Worm (Caenorhabditis elegans) whole organism, L1 larva: ENCODE results near the gene F10E9.10.

Experiments used
- aha-1 ChIP-seq: fragments of 150-350 bp; optimal IDR thresholded peaks from 2 replicates; lab custom pipeline; 2014; ENCODE audit warnings: missing biosample characterization, missing genetic modification characterization
- alr-1 ChIP-seq: fragments of 200-800 bp; sonication (Bioruptor generic); optimal IDR thresholded peaks from 2 replicates; lab custom pipeline; 2018; ENCODE audit warnings: borderline replicate concordance, mild to moderate bottlenecking, missing genetic modification characterization, missing compliant biosample characterization
- ama-1 ChIP-seq: fragments of 150-350 bp; optimal IDR thresholded peaks from 2 replicates; lab custom pipeline; 2014
- blmp-1 ChIP-seq: fragments of 150-350 bp; optimal IDR thresholded peaks from 2 replicates; lab custom pipeline; 2014; ENCODE audit warnings: missing biosample characterization, missing genetic modification characterization
- ceh-8 ChIP-seq: fragments of 200-800 bp; sonication (Bioruptor generic); optimal IDR thresholded peaks from 2 replicates; lab custom pipeline; 2018; ENCODE audit warnings: mild to moderate bottlenecking, missing genetic modification characterization, moderate library complexity, missing compliant biosample characterization
- ceh-88 ChIP-seq: fragments of 200-800 bp; sonication (Bioruptor generic); IDR thresholded peaks from 2 replicates; pipeline ENCODE4 v1.3.6; 2022; ENCODE audit warnings: missing genetic modification characterization, missing compliant biosample characterization
- ces-1 ChIP-seq: fragments of 150-350 bp; optimal IDR thresholded peaks from 2 replicates; lab custom pipeline; 2014; ENCODE audit warnings: missing biosample characterization, missing genetic modification reagents, missing genetic modification characterization
- dpl-1 ChIP-seq, 3 experiments: fragments of 150-350 bp in 2 of 3; sonication (generic microtip) in 1 of 3; optimal IDR thresholded peaks; 2 replicates each; lab custom pipeline; 2014 to 2017; ENCODE audit warnings: missing biosample characterization in 3 of 3, missing genetic modification characterization in 3 of 3, missing genetic modification reagents in 3 of 3
- dsc-1 ChIP-seq: sonication (generic microtip); optimal IDR thresholded peaks from 2 replicates; lab custom pipeline; 2016; ENCODE audit warnings: mild to moderate bottlenecking, missing genetic modification characterization, missing compliant biosample characterization
- efl-1 ChIP-seq, 4 experiments: fragments of 150-350 bp; optimal IDR thresholded peaks in 3 of 4; peaks in 1 of 4; 1 replicate in 1 of 4; 2 replicates in 3 of 4; lab custom pipeline; 2014; ENCODE audit warnings: missing biosample characterization in 2 of 4, missing genetic modification characterization in 2 of 4, missing genetic modification reagents in 2 of 4
- egl-27 ChIP-seq, 2 experiments: fragments of 150-350 bp in 1 of 2; sonication (generic microtip); optimal IDR thresholded peaks; 3 replicates each; lab custom pipeline; 2017 to 2018; ENCODE audit warnings: missing biosample characterization in 2 of 2, missing genetic modification characterization in 2 of 2, missing genetic modification reagents in 2 of 2
- ets-5 ChIP-seq: fragments of 200-800 bp; sonication (Bioruptor generic); IDR thresholded peaks from 2 replicates; pipeline ENCODE4 v1.3.6; 2022; ENCODE audit warnings: missing genetic modification characterization, missing compliant biosample characterization
- fkh-10 ChIP-seq: sonication (generic microtip); optimal IDR thresholded peaks from 2 replicates; lab custom pipeline; 2017; ENCODE audit warnings: missing biosample characterization, missing genetic modification reagents, missing genetic modification characterization
- fkh-8 ChIP-seq: sonication (generic microtip); optimal IDR thresholded peaks from 2 replicates; lab custom pipeline; 2016; ENCODE audit warnings: mild to moderate bottlenecking, missing genetic modification characterization, missing compliant biosample characterization
- fos-1 ChIP-seq: fragments of 150-350 bp; optimal IDR thresholded peaks from 2 replicates; lab custom pipeline; 2014; ENCODE audit warnings: missing biosample characterization, missing genetic modification characterization
- hlh-4 ChIP-seq: sonication (generic microtip); optimal IDR thresholded peaks from 2 replicates; lab custom pipeline; 2016; ENCODE audit warnings: mild to moderate bottlenecking, missing genetic modification characterization, missing compliant biosample characterization
- isw-1 ChIP-seq: fragments of 200-800 bp; sonication (Bioruptor generic); IDR thresholded peaks from 2 replicates; pipeline ENCODE4 v1.3.6; 2022; ENCODE audit warnings: missing genetic modification characterization, missing compliant biosample characterization
- jun-1 ChIP-seq: fragments of 150-350 bp; optimal IDR thresholded peaks from 2 replicates; lab custom pipeline; 2014; ENCODE audit warnings: missing biosample characterization, missing genetic modification reagents, missing genetic modification characterization
- lin-15B ChIP-seq: fragments of 150-350 bp; sonication (generic microtip); optimal IDR thresholded peaks from 3 replicates; lab custom pipeline; 2014; ENCODE audit warnings: missing biosample characterization, missing genetic modification characterization
- lir-3 ChIP-seq: sonication (generic microtip); optimal IDR thresholded peaks from 2 replicates; lab custom pipeline; 2016; ENCODE audit warnings: mild to moderate bottlenecking, missing genetic modification characterization, moderate library complexity, missing compliant biosample characterization; ENCODE audit not compliant: poor library complexity
- lsy-2 ChIP-seq, 2 experiments: fragments of 150-350 bp; optimal IDR thresholded peaks; 2 replicates each; lab custom pipeline; 2014; ENCODE audit warnings: missing biosample characterization in 2 of 2, missing genetic modification characterization in 2 of 2
- mab-9 ChIP-seq: fragments of 200-800 bp; sonication (Bioruptor generic); IDR thresholded peaks from 2 replicates; pipeline ENCODE4 v1.3.6; 2022; ENCODE audit warnings: missing genetic modification reagents, missing genetic modification characterization, missing compliant biosample characterization
- mef-2 ChIP-seq: fragments of 150-350 bp; optimal IDR thresholded peaks from 2 replicates; lab custom pipeline; 2014; ENCODE audit warnings: missing biosample characterization, missing genetic modification characterization
- nhr-11 ChIP-seq: fragments of 150-350 bp; optimal IDR thresholded peaks from 2 replicates; lab custom pipeline; 2014; ENCODE audit warnings: missing biosample characterization, missing genetic modification characterization
- nhr-12 ChIP-seq: sonication (generic microtip); optimal IDR thresholded peaks from 2 replicates; lab custom pipeline; 2017; ENCODE audit warnings: missing biosample characterization, missing genetic modification characterization
- nhr-20 ChIP-seq: sonication (generic microtip); optimal IDR thresholded peaks from 2 replicates; lab custom pipeline; 2016; ENCODE audit warnings: mild to moderate bottlenecking, missing genetic modification characterization, missing compliant biosample characterization
- nhr-28 ChIP-seq: fragments of 150-350 bp; optimal IDR thresholded peaks from 2 replicates; lab custom pipeline; 2014; ENCODE audit warnings: missing biosample characterization, missing genetic modification characterization
- nhr-47 ChIP-seq: sonication (generic microtip); optimal IDR thresholded peaks from 2 replicates; lab custom pipeline; 2016; ENCODE audit warnings: mild to moderate bottlenecking, missing genetic modification characterization, moderate library complexity, missing compliant biosample characterization
- nhr-84 ChIP-seq: sonication (generic microtip); optimal IDR thresholded peaks from 2 replicates; lab custom pipeline; 2017; ENCODE audit warnings: missing biosample characterization, missing genetic modification characterization
- nhr-90 ChIP-seq: sonication (generic microtip); optimal IDR thresholded peaks from 2 replicates; lab custom pipeline; 2016; ENCODE audit warnings: mild to moderate bottlenecking, missing genetic modification characterization, missing compliant biosample characterization; ENCODE audit not compliant: poor library complexity
- pax-3 ChIP-seq: fragments of 200-800 bp; sonication (Bioruptor generic); optimal IDR thresholded peaks from 2 replicates; lab custom pipeline; 2018; ENCODE audit warnings: mild to moderate bottlenecking, missing genetic modification characterization, moderate library complexity, missing compliant biosample characterization
- pqm-1 ChIP-seq: sonication (generic microtip); optimal IDR thresholded peaks from 3 replicates; lab custom pipeline; 2017; ENCODE audit warnings: missing biosample characterization, missing genetic modification characterization
- snu-23 ChIP-seq: sonication (generic microtip); optimal IDR thresholded peaks from 2 replicates; lab custom pipeline; 2016; ENCODE audit warnings: missing genetic modification characterization, missing compliant biosample characterization
- unc-130 ChIP-seq: fragments of 150-350 bp; optimal IDR thresholded peaks from 2 replicates; lab custom pipeline; 2017; ENCODE audit warnings: missing biosample characterization, missing genetic modification characterization, inconsistent platforms
- zip-4 ChIP-seq: fragments of 200-800 bp; sonication (Bioruptor generic); optimal IDR thresholded peaks from 2 replicates; lab custom pipeline; 2018; ENCODE audit warnings: mild to moderate bottlenecking, missing genetic modification characterization, moderate library complexity, missing compliant biosample characterization

Gene F10E9.10

ce11 chrIII:8319100-8319499 is 983 bp downstream of the F10E9.10 start, which contains the start of gene F10E9.11 (continued):
- TF ChIP-seq jun-1 (peak; percentile 76), ama-1 (lab: Kevin White, UChicago) (peak; percentile 62), ceh-88 (peak; percentile 53; the same call in 1 of the 2 replicates), dsc-1 (tag; lab: Kevin White, UChicago) (peak; percentile 92), egl-27 (tag; optimal IDR thresholded peaks at IDR 0.05; lab: Kevin White, UChicago) (no peak), blmp-1 (tag; lab: Kevin White, UChicago) (peak; percentile 69), unc-130 (peak; percentile 74), fkh-10 (GFP tag; lab: Kevin White, UChicago) (peak; percentile 26), nhr-11 (tag; lab: Kevin White, UChicago) (no peak), lir-3 (tag; lab: Kevin White, UChicago) (peak; percentile 96), efl-1 (optimal IDR thresholded peaks at IDR 0.05; lab: Kevin White, UChicago) (peak; percentile 97 to 99), efl-1 (GFP tag; optimal IDR thresholded peaks at IDR 0.05 in 1 of 2; lab: Kevin White, UChicago) (peak; percentile 96 to 99), lsy-2 (tag; optimal IDR thresholded peaks at IDR 0.05; lab: Kevin White, UChicago) (peak; percentile 88 to 92), isw-1 (GFP tag; lab: Robert Waterston, UW) (peak; percentile 76), mab-9 (no peak), lin-15B (tag; lab: Kevin White, UChicago) (no peak), aha-1 (tag; lab: Kevin White, UChicago) (no peak), fos-1 (tag; lab: Kevin White, UChicago) (peak; percentile 30), nhr-84 (tag; lab: Kevin White, UChicago) (no peak), nhr-20 (tag; lab: Kevin White, UChicago) (peak; percentile 86), hlh-4 (tag; lab: Kevin White, UChicago) (no peak), nhr-47 (tag; lab: Kevin White, UChicago) (peak; percentile 94), nhr-12 (tag; lab: Kevin White, UChicago) (no peak), ces-1 (GFP tag; lab: Kevin White, UChicago) (no peak), pax-3 (tag; lab: Kevin White, UChicago) (peak; percentile 88), nhr-28 (tag; lab: Kevin White, UChicago) (no peak), ceh-8 (GFP tag; lab: Kevin White, UChicago) (peak; percentile 45), nhr-90 (tag; lab: Kevin White, UChicago) (peak; percentile 93), alr-1 (no peak), pqm-1 (tag; lab: Kevin White, UChicago) (no peak), fkh-8 (tag; lab: Kevin White, UChicago) (peak; percentile 86), snu-23 (GFP tag; lab: Kevin White, UChicago) (peak; percentile 91)

DNA sequence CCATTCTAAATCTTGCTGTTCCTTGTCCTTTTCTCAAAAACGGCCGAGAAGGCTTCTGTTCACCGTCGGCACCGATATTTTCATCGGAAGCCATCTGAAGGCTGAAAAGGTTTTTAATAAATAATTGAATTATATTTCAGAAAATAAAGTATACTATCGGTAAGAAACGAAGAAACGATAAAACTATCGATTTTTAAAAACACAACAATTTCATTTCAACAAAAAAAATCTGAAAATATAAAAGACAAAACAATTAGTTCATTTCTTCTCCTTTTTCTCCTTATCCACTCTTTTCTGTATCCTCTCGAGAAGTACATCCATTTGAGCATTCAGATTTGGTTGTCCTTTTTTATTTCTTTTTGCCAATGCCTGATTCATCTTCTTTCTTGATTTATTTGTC is 1.6 kb downstream of the F10E9.10 start, which contains the start of gene sas-4:
Gene sas-4 (minus strand): TSS at position 101 of the 400 bp plus-strand sequence.
- no peak for TF ChIP-seq zip-4 (GFP tag; lab: Kevin White, UChicago)

ce11 chrIII:8312393-8312792 is 7.7 kb downstream of the F10E9.10 start, which contains the start of gene F10E9.2:
Gene F10E9.2 (plus strand): TSS chrIII:8312693.
- TF ChIP-seq ets-5 (GFP tag; lab: Robert Waterston, UW) (no peak), nhr-20 (tag; lab: Kevin White, UChicago) (no peak), dpl-1 (GFP tag; optimal IDR thresholded peaks at IDR 0.05; lab: Kevin White, UChicago) (no peak), mef-2 (tag; lab: Kevin White, UChicago) (no peak), nhr-90 (tag; lab: Kevin White, UChicago) (no peak)
